Worm (Caenorhabditis elegans) whole organism, L1 larva: ENCODE measurements around the gene rps-5.

Experiments
- F16B12.6 ChIP-seq: fragments of 150-350 bp; optimal IDR thresholded peaks from 2 replicates; lab custom pipeline; 2014; ENCODE audit warnings: missing biosample characterization, missing genetic modification characterization
- nhr-11 ChIP-seq: fragments of 150-350 bp; optimal IDR thresholded peaks from 2 replicates; lab custom pipeline; 2014; ENCODE audit warnings: missing biosample characterization, missing genetic modification characterization
- nhr-71 ChIP-seq: sonication (generic microtip); optimal IDR thresholded peaks from 2 replicates; lab custom pipeline; 2016; ENCODE audit warnings: mild to moderate bottlenecking, missing genetic modification characterization, moderate library complexity, missing compliant biosample characterization
- nhr-90 ChIP-seq: sonication (generic microtip); optimal IDR thresholded peaks from 2 replicates; lab custom pipeline; 2016; ENCODE audit warnings: mild to moderate bottlenecking, missing genetic modification characterization, missing compliant biosample characterization; ENCODE audit not compliant: poor library complexity
- skn-1 ChIP-seq: fragments of 150-350 bp; optimal IDR thresholded peaks from 2 replicates; lab custom pipeline; 2014; ENCODE audit warnings: missing biosample characterization, missing genetic modification characterization
- tbx-2 ChIP-seq: sonication (generic microtip); optimal IDR thresholded peaks from 2 replicates; lab custom pipeline; 2016; ENCODE audit warnings: missing genetic modification characterization, missing compliant biosample characterization
- unc-62 ChIP-seq: fragments of 150-350 bp; optimal IDR thresholded peaks from 2 replicates; lab custom pipeline; 2014; ENCODE audit warnings: missing biosample characterization, missing genetic modification reagents, missing genetic modification characterization
- zip-4 ChIP-seq: fragments of 200-800 bp; sonication (Bioruptor generic); optimal IDR thresholded peaks from 2 replicates; lab custom pipeline; 2018; ENCODE audit warnings: mild to moderate bottlenecking, missing genetic modification characterization, moderate library complexity, missing compliant biosample characterization
- ztf-4 ChIP-seq: fragments of 150-350 bp; optimal IDR thresholded peaks from 2 replicates; lab custom pipeline; 2014; ENCODE audit warnings: missing biosample characterization, missing genetic modification characterization

DNA sequence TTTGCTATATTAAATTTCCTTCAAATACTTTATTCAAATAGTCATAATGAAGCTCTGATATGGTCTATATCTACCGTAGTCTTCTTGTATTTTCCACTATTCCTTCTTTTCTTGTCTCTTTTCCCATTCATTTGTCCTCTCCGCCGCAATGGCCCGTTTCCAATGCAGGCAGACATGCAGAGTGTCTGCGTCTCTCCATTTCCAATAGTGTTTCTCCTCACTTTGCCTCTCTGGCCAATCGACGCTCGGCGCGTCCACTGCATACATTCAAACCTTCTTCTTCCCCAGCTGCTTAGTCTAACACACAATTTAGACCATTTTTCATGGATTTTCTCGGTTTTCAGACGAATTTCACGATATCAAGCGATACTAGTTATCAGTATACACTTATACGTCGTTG, 14.4 kb upstream of the rps-5 start:
- TF ChIP-seq F16B12.6 (tag; lab: Kevin White, UChicago) = peak; percentile 10
- peak; percentile 61 for TF ChIP-seq nhr-71 (tag; lab: Kevin White, UChicago)
- TF ChIP-seq unc-62 (GFP tag; lab: Kevin White, UChicago) = no peak
- no peak for TF ChIP-seq skn-1 (tag; lab: Kevin White, UChicago)
- no peak for TF ChIP-seq ztf-4
- no peak for TF ChIP-seq nhr-11
- peak; percentile 15 for TF ChIP-seq tbx-2 (tag; lab: Kevin White, UChicago)
- TF ChIP-seq zip-4 (GFP tag; lab: Kevin White, UChicago) = no peak
- no peak for TF ChIP-seq nhr-90
